Worm (Caenorhabditis elegans): ENCODE results near the gene C46A5.1.

The C46A5.1 gene

ce11 chrIV:7791821-7792446, 28.2 kb downstream of the C46A5.1 start, which contains the start of gene C33H5.13:
C33H5.13 (minus strand) TSS chrIV:7792263.
- peak; percentile 49 for TF ChIP-seq pha-4 (tag; optimal IDR thresholded peaks at IDR 0.05)
- TF ChIP-seq pqm-1 (tag; optimal IDR thresholded peaks at IDR 0.05) = peak; percentile 73
- TF ChIP-seq elt-2 (tag; optimal IDR thresholded peaks at IDR 0.05) = peak; percentile 79
- no peak for TF ChIP-seq hmg-11 (tag; optimal IDR thresholded peaks at IDR 0.05)

ce11 chrIV:7794709-7795108, 31.0 kb downstream of the C46A5.1 start, which contains the start of gene ntp-1:
ntp-1 (minus strand) TSS chrIV:7794809.
- TF ChIP-seq ceh-28 (tag; optimal IDR thresholded peaks at IDR 0.05) (no peak), nhr-12 (tag; optimal IDR thresholded peaks at IDR 0.05) (no peak), egl-5 (tag; optimal IDR thresholded peaks at IDR 0.05) (no peak), fkh-10 (GFP tag; optimal IDR thresholded peaks at IDR 0.05) (no peak), elt-2 (tag; optimal IDR thresholded peaks at IDR 0.05) (no peak), ceh-9 (tag; optimal IDR thresholded peaks at IDR 0.05) (no peak), ZK546.5 (tag; optimal IDR thresholded peaks at IDR 0.05) (no peak), lin-15B (tag; optimal IDR thresholded peaks at IDR 0.05) (no peak), ceh-82 (tag; optimal IDR thresholded peaks at IDR 0.05) (no peak), egl-27 (tag; optimal IDR thresholded peaks at IDR 0.05) (no peak)

ce11 chrIV:7796432-7797113, 32.8 kb downstream of the C46A5.1 start, which contains the start of gene sgo-1:
sgo-1 (minus strand) TSS chrIV:7796482.
- TF ChIP-seq lsy-12 (tag; optimal IDR thresholded peaks at IDR 0.05) (no peak), egl-27 (tag; optimal IDR thresholded peaks at IDR 0.05) (no peak), nhr-76 (tag; optimal IDR thresholded peaks at IDR 0.05) (no peak), fkh-10 (GFP tag; optimal IDR thresholded peaks at IDR 0.05) (no peak), jun-1 (tag; optimal IDR thresholded peaks at IDR 0.05) (no peak), ceh-28 (tag; optimal IDR thresholded peaks at IDR 0.05) (no peak), daf-12 (tag; optimal IDR thresholded peaks at IDR 0.05) (no peak), ceh-16 (tag; optimal IDR thresholded peaks at IDR 0.05) (no peak), mml-1 (tag; optimal IDR thresholded peaks at IDR 0.05) (no peak), fos-1 (tag; optimal IDR thresholded peaks at IDR 0.05) (no peak), pqm-1 (tag; optimal IDR thresholded peaks at IDR 0.05) (no peak), aly-2 (tag; optimal IDR thresholded peaks at IDR 0.05) (no peak), zag-1 (tag; optimal IDR thresholded peaks at IDR 0.05) (no peak)

ce11 chrIV:7800338-7800737, 36.6 kb downstream of the C46A5.1 start:
- TF ChIP-seq mdl-1 (tag; optimal IDR thresholded peaks at IDR 0.05) = no peak
- no peak for TF ChIP-seq nhr-43 (tag; optimal IDR thresholded peaks at IDR 0.05; ENCODE audit: poor library complexity, severe bottlenecking)
- TF ChIP-seq nhr-23 (tag; optimal IDR thresholded peaks at IDR 0.05) = no peak
- no peak for TF ChIP-seq egl-27 (tag; optimal IDR thresholded peaks at IDR 0.05)
- TF ChIP-seq daf-12 (tag; optimal IDR thresholded peaks at IDR 0.05) = no peak
- TF ChIP-seq tbx-2 (tag; optimal IDR thresholded peaks at IDR 0.05) = no peak
- no peak for TF ChIP-seq elt-2 (tag; optimal IDR thresholded peaks at IDR 0.05)

- no peak for TF ChIP-seq egl-5 (tag; optimal IDR thresholded peaks at IDR 0.05)
- TF ChIP-seq ceh-9 (tag; optimal IDR thresholded peaks at IDR 0.05) = no peak
- TF ChIP-seq nhr-11 (tag; optimal IDR thresholded peaks at IDR 0.05) = no peak
- no peak for TF ChIP-seq pha-4 (tag; optimal IDR thresholded peaks at IDR 0.05)
- no peak for TF ChIP-seq daf-12 (tag; optimal IDR thresholded peaks at IDR 0.05)
- no peak for TF ChIP-seq ceh-82 (tag; optimal IDR thresholded peaks at IDR 0.05)
- no peak for TF ChIP-seq elt-2 (tag; optimal IDR thresholded peaks at IDR 0.05)
- no peak for TF ChIP-seq fos-1 (tag; optimal IDR thresholded peaks at IDR 0.05)
- no peak for TF ChIP-seq tbx-2 (tag; optimal IDR thresholded peaks at IDR 0.05)
- TF ChIP-seq nhr-28 (tag; optimal IDR thresholded peaks at IDR 0.05) = no peak
- TF ChIP-seq R02D3.7 (tag; optimal IDR thresholded peaks at IDR 0.05) = no peak
- TF ChIP-seq nhr-237 (tag; optimal IDR thresholded peaks at IDR 0.05) = no peak
- TF ChIP-seq eor-1 (tag; optimal IDR thresholded peaks at IDR 0.05) = no peak
- no peak for TF ChIP-seq lin-39 (tag; optimal IDR thresholded peaks at IDR 0.05)
Observed at ce11 chrIV:7803250-7803649, 39.5 kb downstream of the C46A5.1 start, which contains the start of gene C33H5.16. C33H5.16 (minus strand) TSS chrIV:7803350.
